Fruit fly (Drosophila melanogaster) S2 (cell line): ENCODE data around the gene Spp.

Experiments
- CG8478 ChIP-seq: fragments of >200 bp; optimal IDR thresholded peaks from 2 replicates; lab custom pipeline; 2018
- CTCF ChIP-seq, 2 experiments: fragments of >200 bp; optimal IDR thresholded peaks; 2 replicates each; lab custom pipeline; 2018

dm6 chr2L:505009-505408, 39.4 kb downstream of the Spp start:
- no peak for TF ChIP-seq CG8478 (lab: Kevin White, UChicago)
- no peak for TF ChIP-seq CTCF (optimal IDR thresholded peaks at IDR 0.05; lab: Kevin White, UChicago)
